Fruit fly (Drosophila melanogaster): Measurements from ENCODE around the gene CG4151.
A peak's percentile ranks its signal among the peaks of the same experiment; 100 is the strongest.

CG4151 gene

DNA sequence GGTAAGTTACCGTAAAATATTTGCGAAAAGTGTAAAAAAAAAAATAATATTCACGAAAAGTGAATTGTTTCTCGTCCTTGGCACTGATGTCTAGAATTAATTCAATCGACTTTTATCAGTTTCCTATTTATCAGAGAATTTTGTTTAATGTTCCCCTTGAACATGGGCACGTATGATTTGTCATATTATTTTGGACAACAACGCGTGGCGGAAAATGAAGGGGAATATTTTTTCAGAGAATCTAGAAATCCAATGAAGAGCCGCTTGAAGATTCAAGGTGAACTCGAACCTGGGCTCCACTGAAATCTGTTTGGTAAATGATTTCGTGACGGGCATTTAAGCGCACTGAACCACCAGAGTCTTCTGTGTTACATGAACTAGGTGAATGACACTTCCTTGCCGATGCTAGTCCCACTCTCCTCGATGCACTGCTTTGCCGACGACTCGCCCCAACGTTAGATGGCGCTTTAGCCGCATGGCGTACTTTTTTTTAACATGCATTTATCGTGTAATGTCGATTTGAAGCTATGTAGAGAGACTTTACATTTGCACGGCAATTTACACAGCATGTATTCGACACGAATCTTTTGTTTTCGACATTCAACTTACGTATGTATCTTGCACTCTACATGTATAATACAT lies 23.1 kb downstream of the CG4151 start (continued):
- TF ChIP-seq nerfin-1 (tag; optimal IDR thresholded peaks at IDR 0.05): no peak
- TF ChIP-seq CG8281 (tag; optimal IDR thresholded peaks at IDR 0.05): no peak
- no peak for TF ChIP-seq Neu2 (GFP tag; optimal IDR thresholded peaks at IDR 0.05; ENCODE audit: borderline replicate concordance)
- no peak for TF ChIP-seq onecut (GFP tag; IDR thresholded peaks at IDR 0.05)
- TF ChIP-seq Poxn (GFP tag; IDR thresholded peaks at IDR 0.05): no peak
- TF ChIP-seq CG17568 (GFP tag; optimal IDR thresholded peaks at IDR 0.05): no peak
- TF ChIP-seq Rx (GFP tag; IDR thresholded peaks at IDR 0.05): no peak
- TF ChIP-seq Gsc (GFP tag; IDR thresholded peaks at IDR 0.05): no peak
- no peak for TF ChIP-seq peb (GFP tag; IDR thresholded peaks at IDR 0.05)
- TF ChIP-seq kni (GFP tag; optimal IDR thresholded peaks at IDR 0.05): peak; percentile 51
- no peak for TF ChIP-seq CG11093 (GFP tag; IDR thresholded peaks at IDR 0.05)
- TF ChIP-seq Side (GFP tag; optimal IDR thresholded peaks at IDR 0.05): peak; percentile 9
- no peak for TF ChIP-seq Ets65A (GFP tag)
- peak; percentile 2 for TF ChIP-seq CG17829 (tag; optimal IDR thresholded peaks at IDR 0.05)
- peak; percentile 7 for TF ChIP-seq kay (GFP tag; optimal IDR thresholded peaks at IDR 0.05)
- no peak for TF ChIP-seq YL-1 (GFP tag; optimal IDR thresholded peaks at IDR 0.05)
- TF ChIP-seq ci (GFP tag; IDR thresholded peaks at IDR 0.05): no peak; the same call in 2 of the 3 replicates
- peak; percentile 87 for TF ChIP-seq abd-A (tag; optimal IDR thresholded peaks at IDR 0.05)
- TF ChIP-seq fd102C (GFP tag; optimal IDR thresholded peaks at IDR 0.05): peak; percentile 23
- TF ChIP-seq CG13775 (GFP tag; optimal IDR thresholded peaks at IDR 0.05): no peak
- no peak for TF ChIP-seq ac (GFP tag; optimal IDR thresholded peaks at IDR 0.05)
- TF ChIP-seq CG9437 (GFP tag; optimal IDR thresholded peaks at IDR 0.05): no peak
- peak; percentile 23; the same call in 1 of the 2 replicates for TF ChIP-seq Xrp1 (GFP tag; IDR thresholded peaks at IDR 0.05)
- TF ChIP-seq CG31388 (GFP tag; optimal IDR thresholded peaks at IDR 0.05): no peak
- peak; percentile 13; the same call in 1 of the 3 replicates for TF ChIP-seq Dbx (GFP tag; IDR thresholded peaks at IDR 0.05)
- no peak for TF ChIP-seq Doc2 (GFP tag; IDR thresholded peaks at IDR 0.05)
- TF ChIP-seq Ada2b (GFP tag; IDR thresholded peaks at IDR 0.05): no peak
- TF ChIP-seq chn (GFP tag; optimal IDR thresholded peaks at IDR 0.05): no peak
- no peak for TF ChIP-seq esg (GFP tag; conservative IDR thresholded peaks at IDR 0.05)
- no peak for TF ChIP-seq Optix (GFP tag; IDR thresholded peaks at IDR 0.05)
- no peak for TF ChIP-seq CG12236 (GFP tag; optimal IDR thresholded peaks at IDR 0.05)
- no peak; the same call in 2 of the 3 replicates for TF ChIP-seq zfh1 (GFP tag; IDR thresholded peaks at IDR 0.05)
- TF ChIP-seq CG17361 (GFP tag; IDR thresholded peaks at IDR 0.05): no peak
- no peak for TF ChIP-seq Antp (GFP tag; optimal IDR thresholded peaks at IDR 0.05)
- TF ChIP-seq sqz (GFP tag; optimal IDR thresholded peaks at IDR 0.05): peak; percentile 16
- peak; percentile 87 for TF ChIP-seq CG16813 (GFP tag; IDR thresholded peaks at IDR 0.05; ENCODE audit: partially characterized antibody)
- no peak for TF ChIP-seq CG6689 (GFP tag; IDR thresholded peaks at IDR 0.05)
- peak; percentile 93 for TF ChIP-seq Dip2 (GFP tag; IDR thresholded peaks at IDR 0.05)
- no peak for TF ChIP-seq twi (tag; optimal IDR thresholded peaks at IDR 0.05)
- no peak for TF ChIP-seq CG14441 (GFP tag; IDR thresholded peaks at IDR 0.05)
- TF ChIP-seq CG7745 (tag; optimal IDR thresholded peaks at IDR 0.05): no peak
- peak in 1 of 2 experiments; percentile 59 for TF ChIP-seq Eip74EF (GFP tag; optimal IDR thresholded peaks at IDR 0.05)
- no peak for TF ChIP-seq gem (tag; optimal IDR thresholded peaks at IDR 0.05)
- no peak for TF ChIP-seq CG13123 (GFP tag; optimal IDR thresholded peaks at IDR 0.05)
- no peak for TF ChIP-seq tio (GFP tag; optimal IDR thresholded peaks at IDR 0.05)
- no peak for TF ChIP-seq CG8359 (GFP tag; optimal IDR thresholded peaks at IDR 0.05; ENCODE audit: borderline replicate concordance)
- TF ChIP-seq NC2α (GFP tag; optimal IDR thresholded peaks at IDR 0.05): no peak
- no peak for TF ChIP-seq schlank (tag; optimal IDR thresholded peaks at IDR 0.05)
- TF ChIP-seq MTF-1 (GFP tag; optimal IDR thresholded peaks at IDR 0.05; ENCODE audit: borderline replicate concordance): no peak
- no peak for TF ChIP-seq kah (GFP tag; optimal IDR thresholded peaks at IDR 0.05)

Measured in whole organism, embryonic.